Worm (Caenorhabditis elegans) whole organism, young adult: ENCODE results near the gene nmgp-1.
A peak's percentile ranks its signal among the peaks of the same experiment; 100 is the strongest.

Experiments
- B0035.1 ChIP-seq: sonication (generic microtip); optimal IDR thresholded peaks from 2 replicates; lab custom pipeline; 2016; ENCODE audit warnings: missing genetic modification characterization, mild to moderate bottlenecking, missing compliant biosample characterization, missing genotype, missing genetic modification reagents
- B0336.3 ChIP-seq: fragments of 200-800 bp; sonication (Bioruptor generic); IDR thresholded peaks from 2 replicates; pipeline ENCODE4 v1.3.6; 2022; ENCODE audit warnings: missing genetic modification characterization, missing compliant biosample characterization
- D2030.7 ChIP-seq: fragments of 200-800 bp; sonication (Bioruptor generic); IDR thresholded peaks from 2 replicates; pipeline ENCODE4 v1.3.6; 2022; ENCODE audit warnings: missing genetic modification reagents, missing genetic modification characterization, missing compliant biosample characterization
- F10E7.11 ChIP-seq: sonication (generic microtip); optimal IDR thresholded peaks from 2 replicates; lab custom pipeline; 2017; ENCODE audit warnings: mild to moderate bottlenecking, missing genetic modification characterization, moderate library complexity, missing compliant biosample characterization
- F39B2.1 ChIP-seq: fragments of 200-800 bp; sonication (Bioruptor generic); IDR thresholded peaks from 2 replicates; pipeline ENCODE4 v1.3.6; 2022; ENCODE audit warnings: missing genetic modification reagents, missing genetic modification characterization, missing compliant biosample characterization
- F49E8.2 ChIP-seq: sonication (generic microtip); optimal IDR thresholded peaks from 3 replicates; lab custom pipeline; 2017; ENCODE audit warnings: missing genetic modification characterization, mild to moderate bottlenecking, missing compliant biosample characterization, antibody characterized with exemption, moderate library complexity; ENCODE audit not compliant: insufficient read depth
- T26A5.8 ChIP-seq: sonication (generic microtip); optimal IDR thresholded peaks from 2 replicates; lab custom pipeline; 2016; ENCODE audit warnings: missing genetic modification characterization, missing compliant biosample characterization
- Y53G8AR.9 ChIP-seq: fragments of 200-800 bp; sonication (Bioruptor generic); conservative IDR thresholded peaks from 2 replicates; pipeline ENCODE4 v1.3.6; 2022; ENCODE audit warnings: missing genetic modification reagents, missing genetic modification characterization, missing compliant biosample characterization
- Y56A3A.18 ChIP-seq: fragments of 200-800 bp; sonication (Bioruptor generic); IDR thresholded peaks from 2 replicates; pipeline ENCODE4 v1.3.6; 2022; ENCODE audit warnings: missing genetic modification reagents, missing genetic modification characterization, missing compliant biosample characterization
- Y79H2A.3 ChIP-seq: fragments of 200-800 bp; sonication (Bioruptor generic); conservative IDR thresholded peaks from 2 replicates; pipeline ENCODE4 v1.3.6; 2022; ENCODE audit warnings: missing genetic modification reagents, missing genetic modification characterization, missing compliant biosample characterization
- Y95B8A.8 ChIP-seq: fragments of 200-800 bp; sonication (Bioruptor generic); IDR thresholded peaks from 2 replicates; pipeline ENCODE4 v1.3.6; 2022; ENCODE audit warnings: missing genetic modification reagents, missing genetic modification characterization, missing compliant biosample characterization
- akir-1 ChIP-seq: fragments of 200-800 bp; sonication (Bioruptor generic); optimal IDR thresholded peaks from 2 replicates; lab custom pipeline; 2018; ENCODE audit warnings: mild to moderate bottlenecking, missing genetic modification characterization, moderate library complexity, missing compliant biosample characterization
- ama-1 ChIP-seq, 3 experiments: fragments of 150-350 bp in 1 of 3; sonication (generic microtip) in 2 of 3; optimal IDR thresholded peaks; 2 replicates each; lab custom pipeline; 2014 to 2018; ENCODE audit warnings: missing biosample characterization in 2 of 3, missing genetic modification characterization in 2 of 3, missing genetic modification reagents in 2 of 3
- attf-3 ChIP-seq: fragments of 200-800 bp; sonication (Bioruptor generic); conservative IDR thresholded peaks from 2 replicates; pipeline ENCODE4 v1.3.6; 2022; ENCODE audit warnings: missing genetic modification reagents, missing genetic modification characterization, missing compliant biosample characterization
- ccch-3 ChIP-seq: fragments of 200-800 bp; sonication (Bioruptor generic); optimal IDR thresholded peaks from 2 replicates; lab custom pipeline; 2018; ENCODE audit warnings: mild to moderate bottlenecking, missing genetic modification characterization, missing compliant biosample characterization
- cebp-1 ChIP-seq, 2 experiments: fragments of 200-800 bp in 1 of 2; sonication (Bioruptor generic) in 1 of 2; sonication (generic microtip) in 1 of 2; IDR thresholded peaks in 1 of 2; optimal IDR thresholded peaks in 1 of 2; 2 replicates each; pipeline versions ENCODE4 v1.3.6 to Lab custom; 2017 to 2022; ENCODE audit warnings: missing compliant biosample characterization in 2 of 2, missing genetic modification characterization in 2 of 2, mild to moderate bottlenecking in 1 of 2, missing genetic modification reagents in 1 of 2, moderate library complexity in 1 of 2
- ceh-58 ChIP-seq: fragments of 200-800 bp; sonication (Bioruptor generic); IDR thresholded peaks from 2 replicates; pipeline ENCODE4 v1.3.6; 2022; ENCODE audit warnings: missing genetic modification characterization, missing compliant biosample characterization
- ceh-79 ChIP-seq: sonication (generic microtip); optimal IDR thresholded peaks from 2 replicates; lab custom pipeline; 2017; ENCODE audit warnings: mild to moderate bottlenecking, missing genetic modification characterization, missing compliant biosample characterization
- chd-7 ChIP-seq: sonication (generic microtip); optimal IDR thresholded peaks from 2 replicates; lab custom pipeline; 2016; ENCODE audit warnings: mild to moderate bottlenecking, missing genetic modification characterization, moderate library complexity, missing compliant biosample characterization
- die-1 ChIP-seq: sonication (generic microtip); optimal IDR thresholded peaks from 2 replicates; lab custom pipeline; 2016; ENCODE audit warnings: missing genotype, mild to moderate bottlenecking, missing genetic modification characterization, missing compliant biosample characterization
- dpl-1 ChIP-seq: fragments of 150-350 bp; optimal IDR thresholded peaks from 2 replicates; lab custom pipeline; 2014; ENCODE audit warnings: missing biosample characterization, missing genetic modification reagents, missing genetic modification characterization
- ekl-4 ChIP-seq: fragments of 200-800 bp; sonication (Bioruptor generic); IDR thresholded peaks from 2 replicates; pipeline ENCODE4 v1.3.6; 2022; ENCODE audit warnings: missing genetic modification reagents, missing genetic modification characterization, missing compliant biosample characterization
- hmg-1.2 ChIP-seq: fragments of 200-800 bp; sonication (Bioruptor generic); IDR thresholded peaks from 2 replicates; pipeline ENCODE4 v1.3.6; 2022; ENCODE audit warnings: missing genetic modification reagents, missing genetic modification characterization, missing compliant biosample characterization
- hrde-1 ChIP-seq: sonication (generic microtip); optimal IDR thresholded peaks from 2 replicates; lab custom pipeline; 2016; ENCODE audit warnings: missing genetic modification characterization, mild to moderate bottlenecking, missing compliant biosample characterization, moderate library complexity, missing genotype, missing genetic modification reagents, borderline replicate concordance
- lin-54 ChIP-seq: fragments of 200-800 bp; sonication (Bioruptor generic); optimal IDR thresholded peaks from 2 replicates; lab custom pipeline; 2018; ENCODE audit warnings: mild to moderate bottlenecking, missing genetic modification characterization, missing compliant biosample characterization
- lsy-27 ChIP-seq: sonication (generic microtip); optimal IDR thresholded peaks from 2 replicates; lab custom pipeline; 2017; ENCODE audit warnings: missing genetic modification characterization, mild to moderate bottlenecking, missing compliant biosample characterization, antibody characterized with exemption, missing genotype, borderline replicate concordance; ENCODE audit not compliant: insufficient read depth
- madf-3 ChIP-seq: fragments of 200-800 bp; sonication (Bioruptor generic); IDR thresholded peaks from 2 replicates; pipeline ENCODE4 v1.3.6; 2022; ENCODE audit warnings: missing genetic modification reagents, missing genetic modification characterization, missing compliant biosample characterization
- madf-6 ChIP-seq: fragments of 200-800 bp; sonication (Bioruptor generic); IDR thresholded peaks from 2 replicates; pipeline ENCODE4 v1.3.6; 2022; ENCODE audit warnings: missing genetic modification reagents, missing genetic modification characterization, missing compliant biosample characterization
- madf-8 ChIP-seq: fragments of 200-800 bp; sonication (Bioruptor generic); conservative IDR thresholded peaks from 2 replicates; pipeline ENCODE4 v1.3.6; 2022; ENCODE audit warnings: missing genetic modification reagents, missing genetic modification characterization, missing compliant biosample characterization
- nfya-1 ChIP-seq: sonication (generic microtip); optimal IDR thresholded peaks from 2 replicates; lab custom pipeline; 2017; ENCODE audit warnings: antibody characterized with exemption, missing compliant biosample characterization, missing genetic modification characterization, borderline replicate concordance; ENCODE audit not compliant: insufficient read depth
- nfyb-1 ChIP-seq: fragments of 200-800 bp; sonication (Bioruptor generic); IDR thresholded peaks from 2 replicates; pipeline ENCODE4 v1.3.6; 2022; ENCODE audit warnings: missing genetic modification reagents, missing genetic modification characterization, missing compliant biosample characterization
- nhr-27 ChIP-seq: fragments of 200-800 bp; sonication (Bioruptor generic); optimal IDR thresholded peaks from 2 replicates; lab custom pipeline; 2018; ENCODE audit warnings: mild to moderate bottlenecking, missing genetic modification characterization, moderate library complexity, missing compliant biosample characterization
- nhr-80 ChIP-seq: sonication (generic microtip); optimal IDR thresholded peaks from 2 replicates; lab custom pipeline; 2016; ENCODE audit warnings: missing genetic modification characterization, missing compliant biosample characterization
- nhr-90 ChIP-seq: sonication (generic microtip); optimal IDR thresholded peaks from 2 replicates; lab custom pipeline; 2016; ENCODE audit warnings: missing genotype, mild to moderate bottlenecking, missing genetic modification characterization, missing compliant biosample characterization
- pbrm-1 ChIP-seq: fragments of 200-800 bp; sonication (Bioruptor generic); IDR thresholded peaks from 2 replicates; pipeline ENCODE4 v1.3.6; 2022; ENCODE audit warnings: missing genetic modification reagents, missing genetic modification characterization, missing compliant biosample characterization
- rcor-1 ChIP-seq: fragments of 200-800 bp; sonication (Bioruptor generic); IDR thresholded peaks from 2 replicates; pipeline ENCODE4 v1.3.6; 2022; ENCODE audit warnings: missing genetic modification reagents, missing genetic modification characterization, missing compliant biosample characterization
- repo-1 ChIP-seq: sonication (generic microtip); optimal IDR thresholded peaks from 2 replicates; lab custom pipeline; 2017; ENCODE audit warnings: mild to moderate bottlenecking, missing genetic modification characterization, missing compliant biosample characterization
- snpc-1.1 ChIP-seq: sonication (generic microtip); optimal IDR thresholded peaks from 2 replicates; lab custom pipeline; 2017; ENCODE audit warnings: missing genetic modification characterization, mild to moderate bottlenecking, missing compliant biosample characterization, antibody characterized with exemption, moderate library complexity, missing genotype, missing genetic modification reagents; ENCODE audit not compliant: insufficient read depth
- snpc-4 ChIP-seq, 5 experiments: fragments of 150-350 bp in 1 of 5; sonication (generic microtip) in 4 of 5; optimal IDR thresholded peaks; 2 replicates each; lab custom pipeline; 2014 to 2018; ENCODE audit warnings: missing genetic modification characterization in 5 of 5, missing biosample characterization in 3 of 5, antibody characterized with exemption in 2 of 5, mild to moderate bottlenecking in 2 of 5, missing compliant biosample characterization in 2 of 5, missing genotype in 2 of 5, moderate library complexity in 2 of 5, missing genetic modification reagents in 1 of 5
- unc-130 ChIP-seq: sonication (generic microtip); optimal IDR thresholded peaks from 2 replicates; lab custom pipeline; 2016; ENCODE audit warnings: missing genetic modification reagents, missing genetic modification characterization, missing compliant biosample characterization
- xnd-1 ChIP-seq: sonication (generic microtip); optimal IDR thresholded peaks from 2 replicates; lab custom pipeline; 2016; ENCODE audit warnings: missing genotype, missing genetic modification reagents, missing genetic modification characterization, missing compliant biosample characterization

The nmgp-1 gene

ce11 chrII:6250782-6251461 is 9.7 kb upstream of the nmgp-1 start, which contains the start of gene phb-2 (continued):
- TF ChIP-seq cebp-1 (GFP tag; IDR thresholded peaks at IDR 0.05; lab: Robert Waterston, UW): 0 out of 2 replicates have a peak, but pooled peaks have one; percentile 14
- TF ChIP-seq cebp-1 (tag; optimal IDR thresholded peaks at IDR 0.05; lab: Kevin White, UChicago): peak; percentile 59
- peak; percentile 48; the same call in 1 of the 2 replicates for TF ChIP-seq pbrm-1 (GFP tag; lab: Robert Waterston, UW)
- no peak for TF ChIP-seq ama-1 (optimal IDR thresholded peaks at IDR 0.05; lab: Kevin White, UChicago)
- peak in 1 of 2 experiments; percentile 32 for TF ChIP-seq ama-1 (GFP tag; optimal IDR thresholded peaks at IDR 0.05; lab: Kevin White, UChicago)
- TF ChIP-seq ccch-3: peak; percentile 2
- TF ChIP-seq nfya-1 (tag; lab: Kevin White, UChicago): no peak
- TF ChIP-seq madf-6 (GFP tag; lab: Robert Waterston, UW): peak; percentile 55
- 0 out of 2 replicates have a peak, but pooled peaks have one; percentile 25 for TF ChIP-seq madf-8 (GFP tag; lab: Robert Waterston, UW)
- peak; percentile 58; the same call in 1 of the 2 replicates for TF ChIP-seq nfyb-1 (GFP tag; lab: Robert Waterston, UW)

ce11 chrII:6252707-6253106 is 8.0 kb upstream of the nmgp-1 start:
- TF ChIP-seq hmg-1.2 (0 out of 2 replicates have a peak, but pooled peaks have one; percentile 22), pbrm-1 (GFP tag; lab: Robert Waterston, UW) (0 out of 2 replicates have a peak, but pooled peaks have one; percentile 29), Y53G8AR.9 (GFP tag; lab: Robert Waterston, UW) (peak; percentile 82), ceh-79 (tag; lab: Kevin White, UChicago) (peak; percentile 44), B0336.3 (GFP tag; lab: Robert Waterston, UW) (peak; percentile 55; the same call in 1 of the 2 replicates), F10E7.11 (tag; lab: Kevin White, UChicago) (no peak), unc-130 (GFP tag; lab: Kevin White, UChicago) (no peak), Y79H2A.3 (GFP tag; lab: Robert Waterston, UW) (peak; percentile 60; the same call in 1 of the 2 replicates), ceh-58 (GFP tag; lab: Robert Waterston, UW) (no peak), hrde-1 (tag; lab: Kevin White, UChicago) (peak; percentile 87), die-1 (tag; lab: Kevin White, UChicago) (no peak), snpc-4 (GFP tag; optimal IDR thresholded peaks at IDR 0.05; lab: Kevin White, UChicago) (no peak), snpc-4 (tag; optimal IDR thresholded peaks at IDR 0.05; lab: Kevin White, UChicago) (peak in 1 of 4 experiments; percentile 36), nhr-80 (tag; lab: Kevin White, UChicago) (no peak), xnd-1 (tag; lab: Kevin White, UChicago) (peak; percentile 39), dpl-1 (GFP tag; lab: Kevin White, UChicago) (no peak), ccch-3 (no peak), F49E8.2 (tag; lab: Kevin White, UChicago) (peak; percentile 31), nhr-90 (no peak), ekl-4 (GFP tag; lab: Robert Waterston, UW) (peak; percentile 73), chd-7 (tag; lab: Kevin White, UChicago) (peak; percentile 59), nhr-27 (tag; lab: Kevin White, UChicago) (no peak), akir-1 (no peak), rcor-1 (GFP tag; lab: Robert Waterston, UW) (peak; percentile 33; the same call in 1 of the 2 replicates), attf-3 (GFP tag; lab: Robert Waterston, UW) (no peak), Y56A3A.18 (GFP tag; lab: Robert Waterston, UW) (peak; percentile 63; the same call in 1 of the 2 replicates), D2030.7 (GFP tag; lab: Robert Waterston, UW) (peak; percentile 17; the same call in 1 of the 2 replicates), Y95B8A.8 (GFP tag; lab: Robert Waterston, UW) (0 out of 2 replicates have a peak, but pooled peaks have one; percentile 51), T26A5.8 (no peak), lsy-27 (tag; lab: Kevin White, UChicago) (no peak), madf-6 (GFP tag; lab: Robert Waterston, UW) (peak; percentile 67), B0035.1 (tag; lab: Kevin White, UChicago) (no peak), F39B2.1 (GFP tag; lab: Robert Waterston, UW) (no peak), lin-54 (GFP tag; lab: Kevin White, UChicago) (peak; percentile 44), snpc-1.1 (tag; lab: Kevin White, UChicago) (no peak), ama-1 (optimal IDR thresholded peaks at IDR 0.05; lab: Kevin White, UChicago) (no peak), ama-1 (GFP tag; optimal IDR thresholded peaks at IDR 0.05; lab: Kevin White, UChicago) (peak in 1 of 2 experiments; percentile 74), madf-3 (0 out of 2 replicates have a peak, but pooled peaks have one; percentile 59), repo-1 (tag; lab: Kevin White, UChicago) (peak; percentile 37)
